Fruit fly (Drosophila melanogaster) whole organism, embryonic: ENCODE measurements around the gene Spt20.

Experiments
- BtbVII ChIP-seq: fragments of 200-800 bp; sonication (Bioruptor generic); optimal IDR thresholded peaks from 3 replicates; lab custom pipeline; 2017; ENCODE audit warnings: missing biosample characterization, mild to moderate bottlenecking, missing genetic modification characterization
- CG1024 ChIP-seq: fragments of 200-800 bp; sonication (Bioruptor generic); IDR thresholded peaks from 2 replicates; pipeline ENCODE4 v1.3.6; 2022; ENCODE audit warnings: missing biosample characterization, missing genetic modification characterization
- CG10274 ChIP-seq: fragments of 200-800 bp; sonication (Bioruptor generic); optimal IDR thresholded peaks from 3 replicates; lab custom pipeline; 2017; ENCODE audit warnings: missing biosample characterization, mild to moderate bottlenecking, missing genetic modification characterization
- CG10366 ChIP-seq: fragments of 200-800 bp; sonication (Bioruptor generic); IDR thresholded peaks from 2 replicates; pipeline ENCODE4 v1.3.6; 2022; ENCODE audit warnings: missing biosample characterization, missing genetic modification characterization
- CG11247 ChIP-seq: fragments of 200-800 bp; sonication (Bioruptor generic); IDR thresholded peaks from 2 replicates; pipeline ENCODE4 v1.3.6; 2022; ENCODE audit warnings: missing biosample characterization, missing genetic modification characterization
- CG12391 ChIP-seq: fragments of 200-800 bp; sonication (Bioruptor generic); optimal IDR thresholded peaks from 3 replicates; lab custom pipeline; 2018; ENCODE audit warnings: missing biosample characterization, mild to moderate bottlenecking, missing genetic modification characterization, moderate library complexity
- CG13775 ChIP-seq: fragments of 200-800 bp; sonication (Bioruptor generic); optimal IDR thresholded peaks from 3 replicates; lab custom pipeline; 2017; ENCODE audit warnings: missing biosample characterization, mild to moderate bottlenecking, missing genetic modification characterization
- CG14860 ChIP-seq: fragments of 200-800 bp; sonication (Bioruptor generic); IDR thresholded peaks from 3 replicates; pipeline ENCODE4 v1.3.6; 2022; ENCODE audit warnings: missing biosample characterization, missing genetic modification characterization; ENCODE audit not compliant: partially characterized antibody
- CG15269 ChIP-seq: fragments of 200-800 bp; sonication (Bioruptor generic); optimal IDR thresholded peaks from 2 replicates; lab custom pipeline; 2018; ENCODE audit warnings: missing biosample characterization, mild to moderate bottlenecking, missing genetic modification characterization, moderate library complexity
- CG15479 ChIP-seq: fragments of 200-800 bp; sonication (Bioruptor generic); optimal IDR thresholded peaks from 3 replicates; lab custom pipeline; 2019; ENCODE audit warnings: missing biosample characterization, mild to moderate bottlenecking, missing genetic modification characterization, moderate library complexity
- CG1603 ChIP-seq: fragments of 200-800 bp; sonication (Bioruptor generic); optimal IDR thresholded peaks from 2 replicates; lab custom pipeline; 2019; ENCODE audit warnings: missing biosample characterization, mild to moderate bottlenecking, missing genetic modification characterization, moderate library complexity
- CG16779 ChIP-seq: fragments of 200-800 bp; sonication (Bioruptor generic); IDR thresholded peaks from 2 replicates; pipeline ENCODE4 v1.3.6; 2022; ENCODE audit warnings: missing biosample characterization, missing genetic modification characterization
- CG16815 ChIP-seq: fragments of 200-800 bp; sonication (Bioruptor generic); optimal IDR thresholded peaks from 3 replicates; lab custom pipeline; 2017; ENCODE audit warnings: missing biosample characterization, mild to moderate bottlenecking, missing genetic modification characterization
- CG16863 ChIP-seq: fragments of 200-800 bp; sonication (Bioruptor generic); optimal IDR thresholded peaks from 3 replicates; lab custom pipeline; 2016; ENCODE audit warnings: missing biosample characterization, missing genetic modification characterization
- CG17328 ChIP-seq: fragments of 200-800 bp; sonication (Bioruptor generic); IDR thresholded peaks from 2 replicates; pipeline ENCODE4 v1.3.6; 2022; ENCODE audit warnings: missing biosample characterization, missing genetic modification characterization
- CG18764 ChIP-seq: fragments of 200-800 bp; sonication (Bioruptor generic); optimal IDR thresholded peaks from 3 replicates; lab custom pipeline; 2016; ENCODE audit warnings: missing biosample characterization, missing genetic modification characterization
- CG2202 ChIP-seq: fragments of 200-800 bp; sonication (Bioruptor generic); optimal IDR thresholded peaks from 2 replicates; lab custom pipeline; 2018; ENCODE audit warnings: missing biosample characterization, mild to moderate bottlenecking, missing genetic modification characterization
- CG30403 ChIP-seq: fragments of 200-800 bp; sonication (Bioruptor generic); optimal IDR thresholded peaks from 3 replicates; lab custom pipeline; 2016; ENCODE audit warnings: missing biosample characterization, missing genetic modification characterization
- CG3281 ChIP-seq: fragments of 200-800 bp; sonication (Bioruptor generic); optimal IDR thresholded peaks from 3 replicates; lab custom pipeline; 2017; ENCODE audit warnings: missing biosample characterization, mild to moderate bottlenecking, missing genetic modification characterization
- CG3726 ChIP-seq: fragments of 200-800 bp; sonication (Bioruptor generic); IDR thresholded peaks from 3 replicates; pipeline ENCODE4, ENCODE4 v1.3.6; 2022; ENCODE audit warnings: missing biosample characterization, missing genetic modification characterization
- CG6689 ChIP-seq: fragments of 200-800 bp; sonication (Bioruptor generic); IDR thresholded peaks from 2 replicates; pipeline ENCODE4 v1.3.6; 2022; ENCODE audit warnings: missing biosample characterization, missing genetic modification characterization
- CG7556 ChIP-seq: fragments of 200-800 bp; sonication (Bioruptor generic); optimal IDR thresholded peaks from 2 replicates; lab custom pipeline; 2017; ENCODE audit warnings: missing biosample characterization, mild to moderate bottlenecking, missing genetic modification characterization
- CG8089 ChIP-seq: fragments of 200-800 bp; sonication (Bioruptor generic); optimal IDR thresholded peaks from 3 replicates; lab custom pipeline; 2016; ENCODE audit warnings: missing biosample characterization, missing genetic modification characterization
- CG8359 ChIP-seq: fragments of 200-800 bp; sonication (Bioruptor generic); optimal IDR thresholded peaks from 2 replicates; lab custom pipeline; 2017; ENCODE audit warnings: missing biosample characterization, mild to moderate bottlenecking, missing genetic modification characterization, borderline replicate concordance
- Camta ChIP-seq: fragments of 200-800 bp; sonication (Bioruptor generic); optimal IDR thresholded peaks from 2 replicates; lab custom pipeline; 2016; ENCODE audit warnings: missing biosample characterization, missing genetic modification characterization
- HmgD ChIP-seq: fragments of 200-800 bp; sonication (Bioruptor generic); optimal IDR thresholded peaks from 3 replicates; lab custom pipeline; 2016; ENCODE audit warnings: missing biosample characterization, missing genetic modification characterization
- Myb ChIP-seq: fragments of 200-800 bp; sonication (Bioruptor generic); optimal IDR thresholded peaks from 2 replicates; lab custom pipeline; 2016; ENCODE audit warnings: missing biosample characterization, missing genetic modification characterization
- NC2β ChIP-seq: fragments of 200-800 bp; sonication (Bioruptor generic); optimal IDR thresholded peaks from 2 replicates; lab custom pipeline; 2016; ENCODE audit warnings: missing biosample characterization, missing genetic modification characterization
- Nf-YB ChIP-seq: fragments of 200-800 bp; sonication (Bioruptor generic); optimal IDR thresholded peaks from 3 replicates; lab custom pipeline; 2019; ENCODE audit warnings: missing biosample characterization, mild to moderate bottlenecking, missing genetic modification characterization, moderate library complexity
- Nf-YC ChIP-seq: fragments of 200-800 bp; optimal IDR thresholded peaks from 3 replicates; lab custom pipeline; 2019; ENCODE audit warnings: missing biosample characterization, mild to moderate bottlenecking, missing genetic modification characterization, moderate library complexity
- Sin3A ChIP-seq: fragments of >200 bp; optimal IDR thresholded peaks from 2 replicates; lab custom pipeline; 2018
- Taf1 ChIP-seq: fragments of 200-800 bp; sonication (Bioruptor generic); IDR thresholded peaks from 2 replicates; pipeline ENCODE4 v1.3.6; 2022; ENCODE audit warnings: missing biosample characterization, missing genetic modification characterization
- Vsx1 ChIP-seq: fragments of 200-800 bp; sonication (Bioruptor generic); optimal IDR thresholded peaks from 2 replicates; lab custom pipeline; 2017; ENCODE audit warnings: missing biosample characterization, mild to moderate bottlenecking, missing genetic modification characterization, missing genetic modification reagents
- chn ChIP-seq: fragments of 200-800 bp; sonication (Bioruptor generic); optimal IDR thresholded peaks from 2 replicates; lab custom pipeline; 2016; ENCODE audit warnings: missing biosample characterization, missing genetic modification characterization
- corto ChIP-seq: fragments of 200-800 bp; sonication (Bioruptor generic); optimal IDR thresholded peaks from 2 replicates; lab custom pipeline; 2016; ENCODE audit warnings: missing biosample characterization, mild to moderate bottlenecking, missing genetic modification characterization, moderate library complexity
- crc ChIP-seq: fragments of 200-800 bp; sonication (Bioruptor generic); optimal IDR thresholded peaks from 2 replicates; lab custom pipeline; 2016; ENCODE audit warnings: missing biosample characterization, missing genetic modification characterization
- fru ChIP-seq: fragments of >200 bp; optimal IDR thresholded peaks from 2 replicates; lab custom pipeline; 2017
- kah ChIP-seq: fragments of 200-800 bp; sonication (Bioruptor generic); optimal IDR thresholded peaks from 2 replicates; lab custom pipeline; 2018; ENCODE audit warnings: missing biosample characterization, mild to moderate bottlenecking, missing genetic modification characterization
- lbe ChIP-seq: fragments of 200-800 bp; sonication (Bioruptor generic); optimal IDR thresholded peaks from 2 replicates; lab custom pipeline; 2016; ENCODE audit warnings: missing biosample characterization, mild to moderate bottlenecking, missing genetic modification characterization
- lov ChIP-seq, 2 experiments: fragments of 200-800 bp in 1 of 2; fragments of >200 bp in 1 of 2; sonication (Bioruptor generic) in 1 of 2; IDR thresholded peaks in 1 of 2; optimal IDR thresholded peaks in 1 of 2; 2 replicates in 1 of 2; 3 replicates in 1 of 2; pipeline versions ENCODE4 v1.3.6 to Lab custom; 2017 to 2022; ENCODE audit warnings: missing biosample characterization in 1 of 2, missing genetic modification characterization in 1 of 2
- mam ChIP-seq: fragments of 200-800 bp; sonication (Bioruptor generic); optimal IDR thresholded peaks from 3 replicates; lab custom pipeline; 2016; ENCODE audit warnings: missing biosample characterization, missing genetic modification characterization
- oc ChIP-seq: fragments of 200-800 bp; sonication (Bioruptor generic); optimal IDR thresholded peaks from 2 replicates; lab custom pipeline; 2018; ENCODE audit warnings: missing biosample characterization, mild to moderate bottlenecking, missing genetic modification characterization, moderate library complexity
- odd ChIP-seq: fragments of 200-800 bp; sonication (Bioruptor generic); optimal IDR thresholded peaks from 2 replicates; lab custom pipeline; 2017; ENCODE audit warnings: missing biosample characterization, mild to moderate bottlenecking, missing genetic modification characterization
- pnt ChIP-seq: fragments of 200-800 bp; sonication (Bioruptor generic); optimal IDR thresholded peaks from 3 replicates; lab custom pipeline; 2016; ENCODE audit warnings: missing biosample characterization, missing genetic modification characterization
- schlank ChIP-seq: fragments of 200-800 bp; sonication (Bioruptor generic); optimal IDR thresholded peaks from 2 replicates; lab custom pipeline; 2018; ENCODE audit warnings: missing biosample characterization, mild to moderate bottlenecking, missing genetic modification characterization
- slou ChIP-seq: fragments of 200-800 bp; sonication (Bioruptor generic); optimal IDR thresholded peaks from 3 replicates; lab custom pipeline; 2016; ENCODE audit warnings: missing biosample characterization, missing genetic modification characterization
- stc ChIP-seq: fragments of 200-800 bp; sonication (Bioruptor generic); IDR thresholded peaks from 2 replicates; pipeline ENCODE4 v1.3.6; 2022; ENCODE audit warnings: missing biosample characterization, missing genetic modification characterization
- stwl ChIP-seq: fragments of 200-800 bp; sonication (Bioruptor generic); optimal IDR thresholded peaks from 3 replicates; lab custom pipeline; 2018; ENCODE audit warnings: missing biosample characterization, mild to moderate bottlenecking, missing genetic modification characterization, moderate library complexity
- trem ChIP-seq: fragments of 200-800 bp; optimal IDR thresholded peaks from 3 replicates; lab custom pipeline; 2019; ENCODE audit warnings: missing biosample characterization, mild to moderate bottlenecking, missing genetic modification characterization, moderate library complexity
- unc-4 ChIP-seq: fragments of 200-800 bp; sonication (Bioruptor generic); IDR thresholded peaks from 2 replicates; pipeline ENCODE4 v1.3.6; 2022; ENCODE audit warnings: missing biosample characterization, missing genetic modification characterization; ENCODE audit not compliant: partially characterized antibody
- vfl ChIP-seq: fragments of 200-800 bp; sonication (Bioruptor generic); optimal IDR thresholded peaks from 2 replicates; lab custom pipeline; 2016; ENCODE audit warnings: missing biosample characterization, missing genetic modification characterization

Gene Spt20

dm6 chr3L:13479609-13480240 lies 22.8 kb upstream of the Spt20 start (continued):
- no peak for TF ChIP-seq slou (GFP tag; lab: Kevin White, UChicago)
- peak; percentile 15 for TF ChIP-seq Camta (GFP tag; lab: Kevin White, UChicago)
- TF ChIP-seq Nf-YB (GFP tag; lab: Kevin White, UChicago), result peak; percentile 21
- no peak for TF ChIP-seq oc (tag; lab: Kevin White, UChicago)
- peak; percentile 43 for TF ChIP-seq CG13775 (GFP tag; lab: Kevin White, UChicago)
- TF ChIP-seq lbe (GFP tag; lab: Kevin White, UChicago), result no peak
- no peak for TF ChIP-seq Sin3A (lab: Kevin White, UChicago)
- no peak for TF ChIP-seq fru (lab: Kevin White, UChicago)
- no peak for TF ChIP-seq corto (GFP tag; lab: Kevin White, UChicago)
- TF ChIP-seq CG17328 (GFP tag; lab: Robert Waterston, UW), result no peak
- peak; percentile 13 for TF ChIP-seq CG18764 (GFP tag; lab: Kevin White, UChicago)
- TF ChIP-seq HmgD (GFP tag; lab: Kevin White, UChicago), result no peak
- no peak for TF ChIP-seq CG8359 (GFP tag; lab: Kevin White, UChicago)
- TF ChIP-seq trem (tag; lab: Kevin White, UChicago), result no peak
- no peak for TF ChIP-seq unc-4 (GFP tag; lab: Robert Waterston, UW)
- TF ChIP-seq NC2β (GFP tag; lab: Kevin White, UChicago), result no peak
- peak; percentile 38 for TF ChIP-seq CG6689
- no peak for TF ChIP-seq CG2202 (tag; lab: Kevin White, UChicago)
- TF ChIP-seq stwl, result no peak
- TF ChIP-seq CG10274 (GFP tag; lab: Kevin White, UChicago), result peak; percentile 43
- peak; percentile 17 for TF ChIP-seq Myb
- no peak for TF ChIP-seq Taf1 (GFP tag; lab: Robert Waterston, UW)
- TF ChIP-seq crc (GFP tag; lab: Kevin White, UChicago), result no peak
- peak; percentile 78 for TF ChIP-seq CG3281
- no peak for TF ChIP-seq CG15479 (GFP tag; lab: Kevin White, UChicago)
- no peak for TF ChIP-seq chn (GFP tag; lab: Kevin White, UChicago)
- TF ChIP-seq BtbVII (GFP tag; lab: Kevin White, UChicago), result peak; percentile 69
- no peak for TF ChIP-seq Vsx1 (GFP tag; lab: Kevin White, UChicago)
- TF ChIP-seq CG1603 (tag; lab: Kevin White, UChicago), result no peak
- TF ChIP-seq Nf-YC (tag; lab: Kevin White, UChicago), result peak; percentile 57
- TF ChIP-seq CG1024 (GFP tag; lab: Robert Waterston, UW), result no peak
- peak; percentile 55 for TF ChIP-seq CG30403 (GFP tag; lab: Kevin White, UChicago)
- TF ChIP-seq CG16779, result no peak
- no peak for TF ChIP-seq CG14860 (GFP tag; lab: Robert Waterston, UW)
- peak; percentile 46 for TF ChIP-seq CG12391
- no peak for TF ChIP-seq kah (GFP tag; lab: Kevin White, UChicago)
- no peak for TF ChIP-seq pnt (GFP tag; lab: Kevin White, UChicago)
- TF ChIP-seq CG16815 (GFP tag; lab: Kevin White, UChicago), result peak; percentile 18
- TF ChIP-seq CG15269 (tag; lab: Kevin White, UChicago), result peak; percentile 64
- TF ChIP-seq vfl (GFP tag; lab: Kevin White, UChicago), result no peak
- peak; percentile 59 for TF ChIP-seq CG7556 (GFP tag; lab: Kevin White, UChicago)
- TF ChIP-seq CG16863 (GFP tag; lab: Kevin White, UChicago), result no peak
- peak; percentile 51 for TF ChIP-seq mam (GFP tag; lab: Kevin White, UChicago)
- peak; percentile 37; the same call in 1 of the 2 replicates for TF ChIP-seq CG11247 (GFP tag; lab: Robert Waterston, UW)
- TF ChIP-seq CG8089, result no peak
- TF ChIP-seq stc (GFP tag; lab: Robert Waterston, UW), result no peak
- peak; percentile 21 for TF ChIP-seq odd (GFP tag; lab: Kevin White, UChicago)
- TF ChIP-seq schlank, result no peak
- TF ChIP-seq CG10366 (GFP tag; lab: Robert Waterston, UW), result 0 out of 2 replicates have a peak, but pooled peaks have one; percentile 26
- TF ChIP-seq CG3726 (GFP tag; lab: Robert Waterston, UW), result no peak
- TF ChIP-seq lov (optimal IDR thresholded peaks at IDR 0.05; lab: Kevin White, UChicago), result no peak
- TF ChIP-seq lov (GFP tag; IDR thresholded peaks at IDR 0.05; lab: Robert Waterston, UW), result no peak
